Worm (Caenorhabditis elegans) whole organism, early embryonic: ENCODE measurements around the gene nhr-248.

ENCODE experiments used
- B0310.2 ChIP-seq: sonication (generic microtip); optimal IDR thresholded peaks from 2 replicates; lab custom pipeline; 2016; ENCODE audit warnings: mild to moderate bottlenecking, missing genetic modification characterization, missing compliant biosample characterization
- F13C5.2 ChIP-seq: sonication (generic microtip); optimal IDR thresholded peaks from 2 replicates; lab custom pipeline; 2017; ENCODE audit warnings: mild to moderate bottlenecking, missing genetic modification characterization, inconsistent platforms, missing compliant biosample characterization
- aly-1 ChIP-seq: sonication (generic microtip); optimal IDR thresholded peaks from 2 replicates; lab custom pipeline; 2016; ENCODE audit warnings: missing genetic modification characterization, missing compliant biosample characterization
- ama-1 ChIP-seq: fragments of 150-350 bp; optimal IDR thresholded peaks from 2 replicates; lab custom pipeline; 2014
- ceh-13 ChIP-seq: fragments of 200-800 bp; sonication (Bioruptor generic); optimal IDR thresholded peaks from 2 replicates; lab custom pipeline; 2018; ENCODE audit warnings: mild to moderate bottlenecking, missing genetic modification characterization, missing compliant biosample characterization
- ceh-36 ChIP-seq: sonication (generic microtip); optimal IDR thresholded peaks from 2 replicates; lab custom pipeline; 2016; ENCODE audit warnings: missing genetic modification characterization, inconsistent platforms, missing compliant biosample characterization
- ets-7 ChIP-seq: sonication (generic microtip); optimal IDR thresholded peaks from 2 replicates; lab custom pipeline; 2016; ENCODE audit warnings: missing genotype, missing genetic modification characterization, missing compliant biosample characterization
- flt-1 ChIP-seq: fragments of 200-800 bp; sonication (Bioruptor generic); IDR thresholded peaks from 2 replicates; pipeline ENCODE4 v1.3.6; 2022; ENCODE audit warnings: missing genetic modification characterization, missing compliant biosample characterization
- hmbx-1 ChIP-seq: sonication (generic microtip); optimal IDR thresholded peaks from 2 replicates; lab custom pipeline; 2016; ENCODE audit warnings: mild to moderate bottlenecking, missing genetic modification characterization, missing compliant biosample characterization
- hmg-4 ChIP-seq: fragments of 200-800 bp; sonication (Bioruptor generic); optimal IDR thresholded peaks from 2 replicates; lab custom pipeline; 2018; ENCODE audit warnings: mild to moderate bottlenecking, missing genetic modification characterization, missing compliant biosample characterization
- hnd-1 ChIP-seq: sonication (generic microtip); optimal IDR thresholded peaks from 2 replicates; lab custom pipeline; 2016; ENCODE audit warnings: missing genetic modification characterization, missing compliant biosample characterization
- pes-1 ChIP-seq: fragments of 200-800 bp; sonication (Bioruptor generic); IDR thresholded peaks from 2 replicates; pipeline ENCODE4 v1.3.6; 2022; ENCODE audit warnings: missing genetic modification reagents, missing genetic modification characterization, missing compliant biosample characterization
- scrt-1 ChIP-seq: fragments of 200-800 bp; sonication (Bioruptor generic); IDR thresholded peaks from 2 replicates; pipeline ENCODE4 v1.3.6; 2022; ENCODE audit warnings: missing genetic modification characterization, missing compliant biosample characterization
- sea-1 ChIP-seq: fragments of 200-800 bp; sonication (Bioruptor generic); conservative IDR thresholded peaks from 2 replicates; pipeline ENCODE4 v1.3.6; 2022; ENCODE audit warnings: missing genetic modification characterization, missing compliant biosample characterization
- tbx-11 ChIP-seq: fragments of 200-800 bp; sonication (Bioruptor generic); IDR thresholded peaks from 2 replicates; pipeline ENCODE4 v1.3.6; 2022; ENCODE audit warnings: missing genetic modification characterization, missing compliant biosample characterization
- tbx-37 ChIP-seq: fragments of 200-800 bp; sonication (Bioruptor generic); conservative IDR thresholded peaks from 2 replicates; pipeline ENCODE4 v1.3.6; 2022; ENCODE audit warnings: missing genetic modification reagents, missing genetic modification characterization, missing compliant biosample characterization
- tra-4 ChIP-seq: sonication (generic microtip); optimal IDR thresholded peaks from 2 replicates; lab custom pipeline; 2017; ENCODE audit warnings: missing genetic modification characterization, missing compliant biosample characterization

The nhr-248 gene

ce11 chrV:17104527-17104926 lies at the start of gene nhr-248:
nhr-248 (minus strand) TSS chrV:17104627.
- TF ChIP-seq scrt-1 (GFP tag; lab: Robert Waterston, UW): no peak
- TF ChIP-seq ceh-13 (GFP tag; lab: Kevin White, UChicago): no peak
- no peak for TF ChIP-seq flt-1 (GFP tag; lab: Robert Waterston, UW)
- no peak for TF ChIP-seq ama-1
- no peak for TF ChIP-seq tra-4 (tag; lab: Kevin White, UChicago)
- TF ChIP-seq sea-1 (GFP tag; lab: Robert Waterston, UW): no peak
- no peak for TF ChIP-seq hmg-4
- TF ChIP-seq F13C5.2: no peak
- TF ChIP-seq pes-1: no peak
- no peak for TF ChIP-seq hnd-1 (tag; lab: Kevin White, UChicago)
- no peak for TF ChIP-seq hmbx-1

DNA sequence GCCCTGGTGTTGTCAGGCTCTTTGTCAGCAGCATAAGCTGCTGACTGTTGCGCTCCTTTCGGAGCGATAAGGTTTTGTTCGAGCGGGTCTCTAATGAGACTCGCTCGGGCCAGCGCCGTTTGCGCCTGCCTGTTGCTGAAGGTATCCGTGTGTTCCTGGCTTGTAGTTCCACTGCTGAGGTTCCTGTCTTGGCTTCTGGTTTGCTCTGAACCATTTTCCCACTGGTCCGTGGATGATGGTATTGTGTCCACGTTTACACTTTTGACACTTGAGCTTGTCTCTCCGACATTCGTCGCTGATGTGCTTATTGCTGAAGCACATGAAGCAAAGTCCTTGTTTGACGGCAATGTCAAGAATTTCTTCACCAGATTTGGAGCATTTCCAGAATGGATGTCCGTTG lies 46.9 kb upstream of the nhr-248 start:
- no peak for TF ChIP-seq pes-1
- no peak for TF ChIP-seq F13C5.2
- TF ChIP-seq ama-1: no peak
- no peak for TF ChIP-seq hnd-1 (tag; lab: Kevin White, UChicago)
- no peak for TF ChIP-seq tbx-37 (GFP tag; lab: Robert Waterston, UW)
- TF ChIP-seq tbx-11 (GFP tag; lab: Robert Waterston, UW): no peak
- no peak for TF ChIP-seq ceh-36 (tag; lab: Kevin White, UChicago)
- TF ChIP-seq ets-7: no peak
- no peak for TF ChIP-seq ceh-13 (GFP tag; lab: Kevin White, UChicago)

DNA sequence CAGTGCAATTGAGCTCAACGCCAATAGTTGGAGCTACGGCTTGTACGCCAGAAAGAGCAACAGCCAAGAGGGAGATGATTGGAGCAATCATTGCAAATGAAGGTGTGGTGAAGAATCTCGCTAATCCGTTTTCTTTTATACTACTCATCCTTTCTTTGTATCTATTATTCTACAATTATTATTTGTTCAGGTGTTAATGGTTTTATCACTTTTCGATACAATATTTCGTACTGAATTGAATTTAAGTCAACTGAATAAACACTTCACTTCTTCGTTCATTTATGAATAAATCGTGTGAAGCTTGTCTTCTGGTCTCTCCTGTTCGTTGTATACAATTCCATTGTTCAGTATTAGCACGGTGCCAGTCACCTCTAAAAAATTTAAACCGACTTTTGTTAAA lies 3.9 kb upstream of the nhr-248 start, which contains the start of gene ZK218.11:
TSS of gene ZK218.11 (minus strand) at position 101 of the 400 bp plus-strand sequence.
- no peak for TF ChIP-seq ceh-13 (GFP tag; lab: Kevin White, UChicago)
- no peak for TF ChIP-seq hmg-4

DNA sequence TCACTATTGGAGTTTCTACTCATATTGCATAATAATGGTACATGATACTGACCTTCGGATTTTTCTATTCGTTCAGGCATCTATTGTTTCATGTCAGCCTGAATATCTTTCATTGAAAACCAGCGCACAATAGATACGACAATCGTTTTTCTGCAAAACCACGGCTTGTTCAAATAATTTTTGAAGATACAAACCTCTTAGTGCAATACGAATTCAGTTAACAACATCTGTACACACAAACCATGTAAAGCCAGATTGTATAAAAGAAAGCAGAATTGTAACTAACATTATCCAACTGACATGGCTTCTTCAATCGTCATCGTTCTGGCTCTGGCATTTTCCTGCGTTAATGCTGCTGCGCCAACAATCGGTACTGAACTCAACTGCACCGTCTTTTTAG lies 1.1 kb upstream of the nhr-248 start, which contains the start of gene ZK218.7:
TSS of gene ZK218.7 (plus strand) at position 301 of the 400 bp plus-strand sequence.
- TF ChIP-seq B0310.2 (tag; lab: Kevin White, UChicago): no peak
- TF ChIP-seq ama-1: no peak
- no peak for TF ChIP-seq F13C5.2
- no peak for TF ChIP-seq tbx-37 (GFP tag; lab: Robert Waterston, UW)
- TF ChIP-seq sea-1 (GFP tag; lab: Robert Waterston, UW): no peak
- TF ChIP-seq hnd-1 (tag; lab: Kevin White, UChicago): no peak
- TF ChIP-seq hmg-4: no peak
- no peak for TF ChIP-seq ets-7
- no peak for TF ChIP-seq hmbx-1
- TF ChIP-seq pes-1: no peak
- TF ChIP-seq ceh-36 (tag; lab: Kevin White, UChicago): no peak
- no peak for TF ChIP-seq flt-1 (GFP tag; lab: Robert Waterston, UW)
- no peak for TF ChIP-seq tbx-11 (GFP tag; lab: Robert Waterston, UW)
- no peak for TF ChIP-seq tra-4 (tag; lab: Kevin White, UChicago)
- TF ChIP-seq ceh-13 (GFP tag; lab: Kevin White, UChicago): no peak
- TF ChIP-seq scrt-1 (GFP tag; lab: Robert Waterston, UW): no peak
- TF ChIP-seq aly-1: no peak

DNA sequence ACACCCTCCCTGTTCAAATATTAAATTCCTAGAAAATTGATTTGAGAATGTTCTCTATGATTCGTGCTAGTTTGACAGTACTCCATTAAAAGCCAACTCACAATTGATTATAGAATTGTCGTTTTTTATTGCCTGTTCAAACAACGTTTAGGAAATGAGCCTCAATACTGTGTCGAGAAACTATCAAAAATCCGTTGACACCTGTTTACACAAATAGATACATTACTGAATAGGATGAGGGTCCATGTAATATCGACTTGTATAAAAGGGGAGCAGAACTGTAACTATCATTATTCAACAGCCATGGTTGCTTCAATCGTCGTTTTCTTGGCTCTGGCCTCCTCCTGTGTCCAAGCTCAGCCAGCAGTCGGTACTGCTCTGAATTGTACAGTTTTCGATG lies 3.6 kb downstream of the nhr-248 start, which contains the start of gene ZK218.5:
TSS of gene ZK218.5 (plus strand) at position 301 of the 400 bp plus-strand sequence.
- TF ChIP-seq hmg-4 (no peak), tbx-11 (GFP tag; lab: Robert Waterston, UW) (no peak), B0310.2 (tag; lab: Kevin White, UChicago) (no peak), tra-4 (tag; lab: Kevin White, UChicago) (no peak), sea-1 (GFP tag; lab: Robert Waterston, UW) (no peak), hmbx-1 (no peak), pes-1 (no peak), aly-1 (no peak), scrt-1 (GFP tag; lab: Robert Waterston, UW) (no peak), ceh-36 (tag; lab: Kevin White, UChicago) (no peak), tbx-37 (GFP tag; lab: Robert Waterston, UW) (no peak), ets-7 (no peak), hnd-1 (tag; lab: Kevin White, UChicago) (no peak), ceh-13 (GFP tag; lab: Kevin White, UChicago) (no peak), F13C5.2 (no peak), flt-1 (GFP tag; lab: Robert Waterston, UW) (no peak)

DNA sequence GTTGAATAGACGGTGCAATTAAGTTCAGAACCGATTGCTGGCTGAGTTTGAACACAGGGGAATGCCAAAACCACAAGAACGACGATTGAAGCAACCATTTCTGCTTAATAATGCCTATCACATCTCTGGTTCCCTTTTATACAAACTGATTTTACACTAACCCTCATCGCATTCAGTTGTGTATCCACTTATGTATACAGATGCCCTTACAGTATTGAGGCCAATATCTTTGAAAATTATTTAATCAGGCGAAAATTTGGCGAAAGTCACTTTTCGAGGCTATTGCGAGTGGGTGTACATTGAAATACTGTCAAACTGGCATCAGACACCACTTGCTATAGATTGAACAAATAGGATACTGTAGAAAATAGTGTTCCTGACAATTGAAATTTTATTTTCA lies 5.8 kb downstream of the nhr-248 start, which contains the start of the genes ZK218.3 and ZK218.4:
TSS of gene ZK218.3 (minus strand) at position 101 of the 400 bp plus-strand sequence.
TSS of gene ZK218.4 (plus strand) at position 186 of the 400 bp plus-strand sequence.
- TF ChIP-seq scrt-1 (GFP tag; lab: Robert Waterston, UW) (no peak), ceh-36 (tag; lab: Kevin White, UChicago) (no peak), ama-1 (no peak), flt-1 (GFP tag; lab: Robert Waterston, UW) (no peak), hmg-4 (no peak), tbx-11 (GFP tag; lab: Robert Waterston, UW) (no peak), tbx-37 (GFP tag; lab: Robert Waterston, UW) (no peak), ets-7 (no peak), F13C5.2 (no peak)

DNA sequence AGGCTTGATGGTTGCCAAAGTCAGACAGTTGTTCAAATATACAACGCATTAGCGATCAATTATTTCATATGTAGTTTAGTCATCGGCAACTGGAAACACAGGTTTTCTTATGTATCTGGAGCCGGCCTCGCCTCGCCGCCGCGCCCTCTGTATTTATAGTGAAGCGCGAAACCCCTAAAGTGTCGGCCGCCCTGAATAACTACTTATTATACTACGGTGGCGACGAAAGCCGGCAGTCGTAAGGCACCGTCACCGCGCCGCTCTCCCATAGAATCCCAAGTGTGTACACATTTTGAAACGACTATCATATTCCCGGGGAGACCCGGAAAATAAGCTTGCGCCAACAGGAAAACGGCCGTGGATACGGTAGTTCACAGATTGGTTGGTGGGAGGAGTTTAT lies 9.9 kb downstream of the nhr-248 start:
- TF ChIP-seq pes-1: no peak
- no peak for TF ChIP-seq hmbx-1
- TF ChIP-seq aly-1: no peak
- no peak for TF ChIP-seq ceh-13 (GFP tag; lab: Kevin White, UChicago)
- no peak for TF ChIP-seq B0310.2 (tag; lab: Kevin White, UChicago)
- TF ChIP-seq F13C5.2: no peak
- no peak for TF ChIP-seq hmg-4
- TF ChIP-seq scrt-1 (GFP tag; lab: Robert Waterston, UW): no peak
- no peak for TF ChIP-seq hnd-1 (tag; lab: Kevin White, UChicago)
- TF ChIP-seq ama-1: no peak
- TF ChIP-seq tbx-11 (GFP tag; lab: Robert Waterston, UW): no peak
- no peak for TF ChIP-seq tra-4 (tag; lab: Kevin White, UChicago)
- TF ChIP-seq ets-7: no peak
- TF ChIP-seq tbx-37 (GFP tag; lab: Robert Waterston, UW): no peak
- no peak for TF ChIP-seq sea-1 (GFP tag; lab: Robert Waterston, UW)
- TF ChIP-seq flt-1 (GFP tag; lab: Robert Waterston, UW): no peak
- no peak for TF ChIP-seq ceh-36 (tag; lab: Kevin White, UChicago)

- TF ChIP-seq tra-4 (tag; lab: Kevin White, UChicago) (no peak), sea-1 (GFP tag; lab: Robert Waterston, UW) (no peak), pes-1 (no peak), aly-1 (no peak), flt-1 (GFP tag; lab: Robert Waterston, UW) (no peak), hmg-4 (no peak), tbx-11 (GFP tag; lab: Robert Waterston, UW) (no peak), hmbx-1 (no peak), tbx-37 (GFP tag; lab: Robert Waterston, UW) (no peak), ceh-13 (GFP tag; lab: Kevin White, UChicago) (no peak), F13C5.2 (no peak), ets-7 (no peak), B0310.2 (tag; lab: Kevin White, UChicago) (no peak), ama-1 (no peak), ceh-36 (tag; lab: Kevin White, UChicago) (no peak), hnd-1 (tag; lab: Kevin White, UChicago) (no peak), scrt-1 (GFP tag; lab: Robert Waterston, UW) (no peak)
These were observed 12.2 kb downstream of the nhr-248 start, which contains the start of gene ZK218.1 for ce11 chrV:17092262-17092661. ZK218.1 (plus strand) TSS chrV:17092562.
